Fruit fly (Drosophila melanogaster) whole organism, adult: ENCODE results near the gene CG34116.

Source experiments
- CG33017 ChIP-seq: fragments of 200-800 bp; sonication (Bioruptor generic); optimal IDR thresholded peaks from 2 replicates; lab custom pipeline; 2018; ENCODE audit warnings: missing biosample characterization, mild to moderate bottlenecking, missing genetic modification characterization, moderate library complexity
- CG7045 ChIP-seq: fragments of 200-800 bp; sonication (Bioruptor generic); optimal IDR thresholded peaks from 2 replicates; lab custom pipeline; 2017; ENCODE audit warnings: missing biosample characterization, mild to moderate bottlenecking, missing genetic modification characterization
- CG7101 ChIP-seq: fragments of 200-800 bp; sonication (Bioruptor generic); optimal IDR thresholded peaks from 2 replicates; lab custom pipeline; 2018; ENCODE audit warnings: missing biosample characterization, mild to moderate bottlenecking, missing genetic modification characterization, moderate library complexity
- Clk ChIP-seq: fragments of 200-800 bp; sonication (Bioruptor generic); optimal IDR thresholded peaks from 2 replicates; lab custom pipeline; 2017; ENCODE audit warnings: missing biosample characterization, missing genetic modification characterization
- kay ChIP-seq: fragments of 200-800 bp; sonication (Bioruptor generic); peaks from one replicate; lab custom pipeline; 2016; ENCODE audit warnings: missing biosample characterization, missing genetic modification characterization, borderline replicate concordance
- ovo ChIP-seq: fragments of 200-800 bp; sonication (Bioruptor generic); optimal IDR thresholded peaks from 2 replicates; lab custom pipeline; 2016; ENCODE audit warnings: missing biosample characterization, missing genetic modification characterization

dm6 chr3L:19807103-19807502 lies 1.3 kb upstream of the CG34116 start, which contains the start of the genes CG14104 and Kap-alpha1:
- TF ChIP-seq kay (no peak), Clk (GFP tag; lab: Kevin White, UChicago) (no peak), CG7045 (no peak), CG33017 (no peak), ovo (GFP tag; lab: Kevin White, UChicago) (no peak), CG7101 (no peak)
